Worm (Caenorhabditis elegans) whole organism, mixed stage, embryonic: Measurements from ENCODE around the gene sre-21.
A peak's percentile ranks its signal among the peaks of the same experiment; 100 is the strongest.

Experiments
- M03D4.4 ChIP-seq: sonication (generic microtip); optimal IDR thresholded peaks from 2 replicates; lab custom pipeline; 2017; ENCODE audit warnings: mild to moderate bottlenecking, missing genetic modification characterization, missing compliant biosample characterization
- bed-3 ChIP-seq: fragments of 200-800 bp; sonication (Bioruptor generic); optimal IDR thresholded peaks from 3 replicates; lab custom pipeline; 2018; ENCODE audit warnings: mild to moderate bottlenecking, missing genetic modification characterization, moderate library complexity, missing compliant biosample characterization
- ceh-39 ChIP-seq: fragments of 150-350 bp; optimal IDR thresholded peaks from 2 replicates; lab custom pipeline; 2014; ENCODE audit warnings: missing biosample characterization, missing genetic modification characterization
- ceh-43 ChIP-seq: fragments of 200-800 bp; sonication (Bioruptor generic); optimal IDR thresholded peaks from 2 replicates; lab custom pipeline; 2018; ENCODE audit warnings: mild to moderate bottlenecking, missing genetic modification characterization, moderate library complexity, missing compliant biosample characterization
- ceh-83 ChIP-seq: fragments of 200-800 bp; sonication (Bioruptor generic); optimal IDR thresholded peaks from 2 replicates; lab custom pipeline; 2018; ENCODE audit warnings: mild to moderate bottlenecking, missing genetic modification characterization, missing compliant biosample characterization
- cnd-1 ChIP-seq: fragments of 200-800 bp; sonication (Bioruptor generic); optimal IDR thresholded peaks from 2 replicates; lab custom pipeline; 2018; ENCODE audit warnings: mild to moderate bottlenecking, missing genetic modification characterization, missing compliant biosample characterization
- drap-1 ChIP-seq: fragments of 200-800 bp; sonication (Bioruptor generic); optimal IDR thresholded peaks from 3 replicates; lab custom pipeline; 2018; ENCODE audit warnings: mild to moderate bottlenecking, missing genetic modification characterization, missing compliant biosample characterization
- elt-1 ChIP-seq: sonication (generic microtip); optimal IDR thresholded peaks from 2 replicates; lab custom pipeline; 2017; ENCODE audit warnings: missing genetic modification characterization, mild to moderate bottlenecking, missing compliant biosample characterization, antibody characterized with exemption, moderate library complexity, borderline replicate concordance; ENCODE audit not compliant: insufficient read depth
- elt-3 ChIP-seq: fragments of 150-350 bp; optimal IDR thresholded peaks from 2 replicates; lab custom pipeline; 2014; ENCODE audit warnings: missing biosample characterization, missing genetic modification characterization
- flh-1 ChIP-seq: fragments of 200-800 bp; sonication (Bioruptor generic); optimal IDR thresholded peaks from 2 replicates; lab custom pipeline; 2018; ENCODE audit warnings: mild to moderate bottlenecking, missing genetic modification characterization, moderate library complexity, missing compliant biosample characterization
- ham-2 ChIP-seq: fragments of 200-800 bp; sonication (Bioruptor generic); optimal IDR thresholded peaks from 2 replicates; lab custom pipeline; 2018; ENCODE audit warnings: mild to moderate bottlenecking, missing genetic modification characterization, missing compliant biosample characterization
- hlh-1 ChIP-seq: fragments of 150-350 bp; optimal IDR thresholded peaks from 2 replicates; lab custom pipeline; 2014; ENCODE audit warnings: missing biosample characterization, missing genetic modification reagents, missing genetic modification characterization
- lsy-2 ChIP-seq: fragments of 150-350 bp; optimal IDR thresholded peaks from 2 replicates; lab custom pipeline; 2014; ENCODE audit warnings: missing biosample characterization, missing genetic modification characterization
- mep-1 ChIP-seq: fragments of 150-350 bp; optimal IDR thresholded peaks from 2 replicates; lab custom pipeline; 2017; ENCODE audit warnings: missing biosample characterization, missing genetic modification reagents, missing genetic modification characterization, inconsistent platforms
- mls-2 ChIP-seq: sonication (generic microtip); optimal IDR thresholded peaks from 2 replicates; lab custom pipeline; 2016; ENCODE audit warnings: mild to moderate bottlenecking, missing genetic modification characterization, moderate library complexity, missing compliant biosample characterization
- nhr-12 ChIP-seq: fragments of 150-350 bp; optimal IDR thresholded peaks from 2 replicates; lab custom pipeline; 2014; ENCODE audit warnings: missing biosample characterization, missing genetic modification characterization
- nhr-2 ChIP-seq: fragments of 150-350 bp; optimal IDR thresholded peaks from 2 replicates; lab custom pipeline; 2014; ENCODE audit warnings: missing biosample characterization, missing genetic modification characterization
- nhr-237 ChIP-seq: fragments of 150-350 bp; optimal IDR thresholded peaks from 2 replicates; lab custom pipeline; 2014; ENCODE audit warnings: missing biosample characterization, missing genetic modification characterization
- nhr-28 ChIP-seq: fragments of 150-350 bp; optimal IDR thresholded peaks from 2 replicates; lab custom pipeline; 2014; ENCODE audit warnings: missing biosample characterization, missing genetic modification characterization
- pha-4 ChIP-seq: fragments of 150-350 bp; optimal IDR thresholded peaks from 2 replicates; lab custom pipeline; 2018; ENCODE audit warnings: missing biosample characterization, missing genetic modification reagents, missing genetic modification characterization
- sem-2 ChIP-seq: fragments of 200-800 bp; sonication (Bioruptor generic); optimal IDR thresholded peaks from 2 replicates; lab custom pipeline; 2018; ENCODE audit warnings: mild to moderate bottlenecking, missing genetic modification characterization, missing compliant biosample characterization
- snpc-4 ChIP-seq: fragments of 150-350 bp; optimal IDR thresholded peaks from 2 replicates; lab custom pipeline; 2014; ENCODE audit warnings: missing biosample characterization, missing genetic modification characterization
- tbx-8 ChIP-seq: fragments of 200-800 bp; sonication (Bioruptor generic); optimal IDR thresholded peaks from 2 replicates; lab custom pipeline; 2018; ENCODE audit warnings: mild to moderate bottlenecking, missing genetic modification characterization, moderate library complexity, missing compliant biosample characterization
- unc-62 ChIP-seq: fragments of 150-350 bp; optimal IDR thresholded peaks from 2 replicates; lab custom pipeline; 2014; ENCODE audit warnings: missing biosample characterization, missing genetic modification reagents, missing genetic modification characterization

Gene sre-21

ce11 chrV:17743802-17744201 is 29.2 kb downstream of the sre-21 start:
- peak; percentile 53 for TF ChIP-seq ceh-83 (GFP tag; lab: Kevin White, UChicago)
- TF ChIP-seq bed-3 (GFP tag; lab: Kevin White, UChicago) = no peak

- TF ChIP-seq nhr-12 (tag; lab: Kevin White, UChicago) (no peak), mep-1 (tag; lab: Kevin White, UChicago) (no peak), tbx-8 (no peak), hlh-1 (tag; lab: Kevin White, UChicago) (no peak), nhr-28 (tag; lab: Kevin White, UChicago) (no peak), snpc-4 (tag; lab: Kevin White, UChicago) (no peak), nhr-237 (no peak), ceh-43 (GFP tag; lab: Kevin White, UChicago) (no peak), drap-1 (GFP tag; lab: Kevin White, UChicago) (no peak), sem-2 (GFP tag; lab: Kevin White, UChicago) (no peak), ceh-39 (tag; lab: Kevin White, UChicago) (no peak), mls-2 (no peak)
Observed at ce11 chrV:17739801-17740200, 33.2 kb downstream of the sre-21 start, which contains the start of gene cutl-4. TSS of gene cutl-4 (minus strand) at chrV:17739901.

- TF ChIP-seq hlh-1 (tag; lab: Kevin White, UChicago) (peak; percentile 26), ceh-43 (GFP tag; lab: Kevin White, UChicago) (no peak)
Observed at ce11 chrV:17732516-17732915, 40.5 kb downstream of the sre-21 start, which contains the start of gene twk-42. TSS of gene twk-42 (minus strand) at chrV:17732616.

- no peak for TF ChIP-seq ceh-83 (GFP tag; lab: Kevin White, UChicago)
- no peak for TF ChIP-seq lsy-2
- TF ChIP-seq nhr-28 (tag; lab: Kevin White, UChicago) = no peak
- TF ChIP-seq elt-3 (tag; lab: Kevin White, UChicago) = no peak
- no peak for TF ChIP-seq mls-2
- no peak for TF ChIP-seq ceh-39 (tag; lab: Kevin White, UChicago)
- TF ChIP-seq ceh-43 (GFP tag; lab: Kevin White, UChicago) = no peak
- no peak for TF ChIP-seq sem-2 (GFP tag; lab: Kevin White, UChicago)
- TF ChIP-seq tbx-8 = no peak
- TF ChIP-seq unc-62 (GFP tag; lab: Kevin White, UChicago) = peak; percentile 81
- peak; percentile 81 for TF ChIP-seq hlh-1 (tag; lab: Kevin White, UChicago)
- TF ChIP-seq ham-2 (GFP tag; lab: Kevin White, UChicago) = no peak
- TF ChIP-seq pha-4 (tag; lab: Kevin White, UChicago) = no peak
- TF ChIP-seq, all 35 proteins: peak for 2
Observed at ce11 chrV:17728757-17729156, 44.3 kb downstream of the sre-21 start.

- TF ChIP-seq flh-1 (GFP tag; lab: Kevin White, UChicago) (no peak), ham-2 (GFP tag; lab: Kevin White, UChicago) (peak; percentile 48), drap-1 (GFP tag; lab: Kevin White, UChicago) (no peak), M03D4.4 (tag; lab: Kevin White, UChicago) (no peak)
Observed at ce11 chrV:17728336-17728735, 44.7 kb downstream of the sre-21 start.

- TF ChIP-seq ceh-39 (tag; lab: Kevin White, UChicago) (no peak), nhr-2 (tag; lab: Kevin White, UChicago) (no peak)
Observed at ce11 chrV:17724704-17725103, 48.3 kb downstream of the sre-21 start, which contains the start of gene fat-5. TSS of gene fat-5 (plus strand) at chrV:17725004.

- TF ChIP-seq ceh-43 (GFP tag; lab: Kevin White, UChicago) (no peak), snpc-4 (tag; lab: Kevin White, UChicago) (no peak), elt-1 (tag; lab: Kevin White, UChicago) (no peak), cnd-1 (tag; lab: Kevin White, UChicago) (no peak), bed-3 (GFP tag; lab: Kevin White, UChicago) (no peak), hlh-1 (tag; lab: Kevin White, UChicago) (no peak), flh-1 (GFP tag; lab: Kevin White, UChicago) (no peak), nhr-237 (no peak), ceh-39 (tag; lab: Kevin White, UChicago) (no peak), pha-4 (tag; lab: Kevin White, UChicago) (no peak)
Observed at ce11 chrV:17723142-17723781, 49.7 kb downstream of the sre-21 start.
